Worm (Caenorhabditis elegans) whole organism, L1 larva: ENCODE results near the gene T21H3.5.

Experiments
- C04F5.9 ChIP-seq: sonication (generic microtip); optimal IDR thresholded peaks from 2 replicates; lab custom pipeline; 2016; ENCODE audit warnings: missing genetic modification characterization, missing compliant biosample characterization
- C34B4.2 ChIP-seq: sonication (generic microtip); optimal IDR thresholded peaks from 2 replicates; lab custom pipeline; 2017; ENCODE audit warnings: mild to moderate bottlenecking, missing genetic modification characterization, missing compliant biosample characterization
- alr-1 ChIP-seq: fragments of 200-800 bp; sonication (Bioruptor generic); optimal IDR thresholded peaks from 2 replicates; lab custom pipeline; 2018; ENCODE audit warnings: borderline replicate concordance, mild to moderate bottlenecking, missing genetic modification characterization, missing compliant biosample characterization
- aly-2 ChIP-seq: fragments of 150-350 bp; optimal IDR thresholded peaks from 2 replicates; lab custom pipeline; 2014; ENCODE audit warnings: missing biosample characterization, missing genetic modification characterization
- ama-1 ChIP-seq: fragments of 150-350 bp; optimal IDR thresholded peaks from 2 replicates; lab custom pipeline; 2014
- blmp-1 ChIP-seq: fragments of 150-350 bp; optimal IDR thresholded peaks from 2 replicates; lab custom pipeline; 2014; ENCODE audit warnings: missing biosample characterization, missing genetic modification characterization
- ceh-82 ChIP-seq, 3 experiments: fragments of 150-350 bp in 1 of 3; sonication (generic microtip) in 2 of 3; optimal IDR thresholded peaks; 2 replicates each; lab custom pipeline; 2014 to 2017; ENCODE audit warnings: missing biosample characterization in 3 of 3, missing genetic modification characterization in 3 of 3
- dpl-1 ChIP-seq, 3 experiments: fragments of 150-350 bp in 2 of 3; sonication (generic microtip) in 1 of 3; optimal IDR thresholded peaks; 2 replicates each; lab custom pipeline; 2014 to 2017; ENCODE audit warnings: missing biosample characterization in 3 of 3, missing genetic modification characterization in 3 of 3, missing genetic modification reagents in 3 of 3
- efl-1 ChIP-seq, 4 experiments: fragments of 150-350 bp; optimal IDR thresholded peaks in 3 of 4; peaks in 1 of 4; 1 replicate in 1 of 4; 2 replicates in 3 of 4; lab custom pipeline; 2014; ENCODE audit warnings: missing biosample characterization in 2 of 4, missing genetic modification characterization in 2 of 4, missing genetic modification reagents in 2 of 4
- egl-27 ChIP-seq, 2 experiments: fragments of 150-350 bp in 1 of 2; sonication (generic microtip); optimal IDR thresholded peaks; 3 replicates each; lab custom pipeline; 2017 to 2018; ENCODE audit warnings: missing biosample characterization in 2 of 2, missing genetic modification characterization in 2 of 2, missing genetic modification reagents in 2 of 2
- fkh-4 ChIP-seq: sonication (generic microtip); optimal IDR thresholded peaks from 2 replicates; lab custom pipeline; 2016; ENCODE audit warnings: missing compliant biosample characterization, missing genetic modification characterization, borderline replicate concordance
- fkh-8 ChIP-seq: sonication (generic microtip); optimal IDR thresholded peaks from 2 replicates; lab custom pipeline; 2016; ENCODE audit warnings: mild to moderate bottlenecking, missing genetic modification characterization, missing compliant biosample characterization
- hlh-17 ChIP-seq: fragments of 200-800 bp; sonication (Bioruptor generic); optimal IDR thresholded peaks from 2 replicates; lab custom pipeline; 2018; ENCODE audit warnings: missing genetic modification characterization, mild to moderate bottlenecking, missing compliant biosample characterization, moderate library complexity, borderline replicate concordance
- hpl-2 ChIP-seq: fragments of 150-350 bp; optimal IDR thresholded peaks from 2 replicates; lab custom pipeline; 2014; ENCODE audit warnings: missing biosample characterization, missing genetic modification reagents, missing genetic modification characterization
- isw-1 ChIP-seq: fragments of 200-800 bp; sonication (Bioruptor generic); IDR thresholded peaks from 2 replicates; pipeline ENCODE4 v1.3.6; 2022; ENCODE audit warnings: missing genetic modification characterization, missing compliant biosample characterization
- lin-13 ChIP-seq: fragments of 150-350 bp; optimal IDR thresholded peaks from 2 replicates; lab custom pipeline; 2014; ENCODE audit warnings: missing biosample characterization, missing genetic modification reagents, missing genetic modification characterization
- lin-15B ChIP-seq: fragments of 150-350 bp; sonication (generic microtip); optimal IDR thresholded peaks from 3 replicates; lab custom pipeline; 2014; ENCODE audit warnings: missing biosample characterization, missing genetic modification characterization
- lin-35 ChIP-seq, 2 experiments: fragments of 150-350 bp; optimal IDR thresholded peaks; 2 replicates each; lab custom pipeline; 2014; ENCODE audit warnings: missing biosample characterization in 2 of 2, missing genetic modification characterization in 2 of 2, missing genetic modification reagents in 2 of 2
- lir-3 ChIP-seq: sonication (generic microtip); optimal IDR thresholded peaks from 2 replicates; lab custom pipeline; 2016; ENCODE audit warnings: mild to moderate bottlenecking, missing genetic modification characterization, moderate library complexity, missing compliant biosample characterization; ENCODE audit not compliant: poor library complexity
- mab-9 ChIP-seq: fragments of 200-800 bp; sonication (Bioruptor generic); IDR thresholded peaks from 2 replicates; pipeline ENCODE4 v1.3.6; 2022; ENCODE audit warnings: missing genetic modification reagents, missing genetic modification characterization, missing compliant biosample characterization
- nhr-20 ChIP-seq: sonication (generic microtip); optimal IDR thresholded peaks from 2 replicates; lab custom pipeline; 2016; ENCODE audit warnings: mild to moderate bottlenecking, missing genetic modification characterization, missing compliant biosample characterization
- nhr-28 ChIP-seq: fragments of 150-350 bp; optimal IDR thresholded peaks from 2 replicates; lab custom pipeline; 2014; ENCODE audit warnings: missing biosample characterization, missing genetic modification characterization
- nhr-47 ChIP-seq: sonication (generic microtip); optimal IDR thresholded peaks from 2 replicates; lab custom pipeline; 2016; ENCODE audit warnings: mild to moderate bottlenecking, missing genetic modification characterization, moderate library complexity, missing compliant biosample characterization
- nhr-71 ChIP-seq: sonication (generic microtip); optimal IDR thresholded peaks from 2 replicates; lab custom pipeline; 2016; ENCODE audit warnings: mild to moderate bottlenecking, missing genetic modification characterization, moderate library complexity, missing compliant biosample characterization
- nhr-76 ChIP-seq: sonication (generic microtip); optimal IDR thresholded peaks from 2 replicates; lab custom pipeline; 2017; ENCODE audit warnings: missing biosample characterization, missing genetic modification characterization
- nhr-77 ChIP-seq: fragments of 150-350 bp; optimal IDR thresholded peaks from 2 replicates; lab custom pipeline; 2014; ENCODE audit warnings: missing biosample characterization, missing genetic modification characterization
- nhr-84 ChIP-seq: sonication (generic microtip); optimal IDR thresholded peaks from 2 replicates; lab custom pipeline; 2017; ENCODE audit warnings: missing biosample characterization, missing genetic modification characterization
- pag-3 ChIP-seq: sonication (generic microtip); optimal IDR thresholded peaks from 2 replicates; lab custom pipeline; 2017; ENCODE audit warnings: missing genetic modification characterization, mild to moderate bottlenecking, missing compliant biosample characterization, antibody characterized with exemption, borderline replicate concordance; ENCODE audit not compliant: insufficient read depth
- pax-3 ChIP-seq: fragments of 200-800 bp; sonication (Bioruptor generic); optimal IDR thresholded peaks from 2 replicates; lab custom pipeline; 2018; ENCODE audit warnings: mild to moderate bottlenecking, missing genetic modification characterization, moderate library complexity, missing compliant biosample characterization
- rnt-1 ChIP-seq: sonication (generic microtip); optimal IDR thresholded peaks from 2 replicates; lab custom pipeline; 2016; ENCODE audit warnings: mild to moderate bottlenecking, missing genetic modification characterization, moderate library complexity, missing compliant biosample characterization
- sup-37 ChIP-seq: fragments of 200-800 bp; sonication (Bioruptor generic); optimal IDR thresholded peaks from 2 replicates; lab custom pipeline; 2018; ENCODE audit warnings: mild to moderate bottlenecking, missing genetic modification characterization, missing compliant biosample characterization
- tbx-2 ChIP-seq: sonication (generic microtip); optimal IDR thresholded peaks from 2 replicates; lab custom pipeline; 2016; ENCODE audit warnings: missing genetic modification characterization, missing compliant biosample characterization
- tlp-1 ChIP-seq: fragments of 150-350 bp; optimal IDR thresholded peaks from 2 replicates; lab custom pipeline; 2014; ENCODE audit warnings: missing biosample characterization, missing genetic modification characterization
- unc-62 ChIP-seq: fragments of 150-350 bp; optimal IDR thresholded peaks from 2 replicates; lab custom pipeline; 2014; ENCODE audit warnings: missing biosample characterization, missing genetic modification reagents, missing genetic modification characterization
- unc-86 ChIP-seq: sonication (generic microtip); optimal IDR thresholded peaks from 2 replicates; lab custom pipeline; 2016; ENCODE audit warnings: missing genetic modification characterization, missing compliant biosample characterization
- vab-15 ChIP-seq: sonication (generic microtip); optimal IDR thresholded peaks from 2 replicates; lab custom pipeline; 2017; ENCODE audit warnings: missing genotype, mild to moderate bottlenecking, missing genetic modification characterization, missing compliant biosample characterization
- ztf-11 ChIP-seq, 2 experiments: sonication (generic microtip); optimal IDR thresholded peaks; 2 replicates each; lab custom pipeline; 2016 to 2017; ENCODE audit warnings: missing genetic modification characterization in 2 of 2, missing biosample characterization in 1 of 2, missing compliant biosample characterization in 1 of 2
- ztf-4 ChIP-seq: fragments of 150-350 bp; optimal IDR thresholded peaks from 2 replicates; lab custom pipeline; 2014; ENCODE audit warnings: missing biosample characterization, missing genetic modification characterization

Gene T21H3.5

DNA sequence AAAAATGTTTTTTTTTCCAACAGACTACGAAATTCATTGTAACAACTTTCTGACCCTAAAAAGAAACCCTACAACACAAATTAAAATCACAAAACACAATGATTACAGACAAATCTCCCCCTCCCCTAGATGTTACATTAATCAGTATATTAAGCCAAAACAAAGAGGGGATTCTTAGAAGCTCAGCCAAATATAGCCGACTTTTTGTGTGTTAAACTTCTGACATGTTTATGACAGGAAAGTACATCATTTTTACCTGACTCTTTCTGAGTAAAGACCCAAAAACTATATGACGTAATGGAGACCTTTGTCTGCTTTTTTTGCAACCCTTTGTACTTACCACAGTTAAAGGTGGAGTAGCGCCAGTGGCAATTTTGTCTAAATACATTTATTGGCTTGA is 44.0 kb downstream of the T21H3.5 start (continued):
- TF ChIP-seq unc-62 (GFP tag; lab: Kevin White, UChicago) (no peak), nhr-47 (tag; lab: Kevin White, UChicago) (peak; percentile 42), unc-86 (no peak), fkh-8 (tag; lab: Kevin White, UChicago) (peak; percentile 70), C04F5.9 (tag; lab: Kevin White, UChicago) (no peak), nhr-71 (tag; lab: Kevin White, UChicago) (peak; percentile 54), aly-2 (tag; lab: Kevin White, UChicago) (no peak), lin-15B (tag; lab: Kevin White, UChicago) (no peak), pax-3 (tag; lab: Kevin White, UChicago) (no peak), mab-9 (no peak), vab-15 (no peak), ztf-11 (tag; optimal IDR thresholded peaks at IDR 0.05; lab: Kevin White, UChicago) (no peak), nhr-77 (tag; lab: Kevin White, UChicago) (no peak), tlp-1 (tag; lab: Kevin White, UChicago) (no peak), hpl-2 (no peak), dpl-1 (GFP tag; optimal IDR thresholded peaks at IDR 0.05; lab: Kevin White, UChicago) (no peak), lin-13 (GFP tag; lab: Kevin White, UChicago) (no peak), C34B4.2 (tag; lab: Kevin White, UChicago) (no peak), rnt-1 (tag; lab: Kevin White, UChicago) (no peak), pag-3 (no peak), alr-1 (tag; lab: Kevin White, UChicago) (no peak), ceh-82 (tag; optimal IDR thresholded peaks at IDR 0.05; lab: Kevin White, UChicago) (no peak), egl-27 (tag; optimal IDR thresholded peaks at IDR 0.05; lab: Kevin White, UChicago) (no peak)

DNA sequence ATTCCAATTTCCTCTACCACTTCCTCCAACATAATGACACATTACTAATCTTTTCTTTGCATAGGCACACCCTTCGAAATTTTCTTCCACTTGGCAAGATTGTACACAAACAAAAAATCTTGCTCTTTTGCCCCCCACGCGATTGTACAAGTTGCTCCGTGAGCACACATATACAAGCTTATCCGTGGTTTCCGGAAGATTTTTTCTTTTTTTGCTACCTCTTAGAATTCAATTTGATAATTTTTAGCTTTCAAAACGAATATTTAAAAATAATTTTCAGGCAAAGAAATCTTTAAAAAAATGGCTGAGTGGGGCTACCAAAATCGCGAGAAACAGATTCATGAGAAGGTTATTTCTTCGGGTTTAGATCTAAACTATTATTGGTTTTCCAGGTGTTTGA is 51.4 kb downstream of the T21H3.5 start, which contains the start of gene Y50D4B.1:
Gene Y50D4B.1, plus strand, starts transcription at position 301 of the 400 bp plus-strand sequence.
- no peak for TF ChIP-seq nhr-76 (tag; lab: Kevin White, UChicago)
- no peak for TF ChIP-seq ceh-82 (tag; optimal IDR thresholded peaks at IDR 0.05; lab: Kevin White, UChicago)
- TF ChIP-seq tbx-2 (tag; lab: Kevin White, UChicago): no peak
- TF ChIP-seq nhr-71 (tag; lab: Kevin White, UChicago): no peak
- no peak for TF ChIP-seq sup-37 (GFP tag; lab: Kevin White, UChicago)
- no peak for TF ChIP-seq fkh-4 (tag; lab: Kevin White, UChicago)
- no peak for TF ChIP-seq nhr-28 (tag; lab: Kevin White, UChicago)
- no peak for TF ChIP-seq isw-1 (GFP tag; lab: Robert Waterston, UW)
- no peak for TF ChIP-seq nhr-20 (tag; lab: Kevin White, UChicago)
- no peak for TF ChIP-seq blmp-1
- no peak for TF ChIP-seq ama-1
- TF ChIP-seq alr-1 (tag; lab: Kevin White, UChicago): no peak
- TF ChIP-seq lir-3 (tag; lab: Kevin White, UChicago): no peak
- no peak for TF ChIP-seq lin-35 (GFP tag; optimal IDR thresholded peaks at IDR 0.05; lab: Kevin White, UChicago)

DNA sequence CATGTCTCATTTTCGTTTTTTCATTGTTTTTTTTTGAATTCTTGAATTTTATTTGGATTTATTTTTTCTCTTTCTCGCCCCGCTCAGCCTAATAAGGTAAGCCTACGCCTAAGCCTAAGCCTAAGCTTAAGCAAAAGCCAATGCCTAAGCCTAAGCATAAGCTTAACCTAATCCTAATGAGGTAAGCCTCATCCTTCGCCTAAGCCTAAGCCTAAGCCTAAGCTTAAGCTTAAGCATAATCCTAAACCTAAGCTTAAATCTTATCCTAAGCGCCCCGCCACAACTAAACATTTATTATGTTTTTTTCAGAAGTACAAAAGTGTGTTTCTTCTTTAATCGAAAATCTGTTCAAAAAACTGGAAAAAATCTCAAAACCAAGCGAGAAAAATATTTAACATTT is 51.9 kb downstream of the T21H3.5 start:
- TF ChIP-seq ztf-4 (no peak), ama-1 (no peak), hlh-17 (no peak), efl-1 (optimal IDR thresholded peaks at IDR 0.05; lab: Kevin White, UChicago) (no peak), efl-1 (GFP tag; optimal IDR thresholded peaks at IDR 0.05 in 1 of 2; lab: Kevin White, UChicago) (peak in 1 of 2 experiments; percentile 38), mab-9 (no peak), nhr-84 (tag; lab: Kevin White, UChicago) (no peak)
